Worm (Caenorhabditis elegans) whole organism, mixed stage, embryonic: ENCODE data around the gene atg-18.

ENCODE experiments used
- M03D4.4 ChIP-seq: sonication (generic microtip); optimal IDR thresholded peaks from 2 replicates; lab custom pipeline; 2017; ENCODE audit warnings: mild to moderate bottlenecking, missing genetic modification characterization, missing compliant biosample characterization
- bed-3 ChIP-seq: fragments of 200-800 bp; sonication (Bioruptor generic); optimal IDR thresholded peaks from 3 replicates; lab custom pipeline; 2018; ENCODE audit warnings: mild to moderate bottlenecking, missing genetic modification characterization, moderate library complexity, missing compliant biosample characterization
- blmp-1 ChIP-seq: fragments of 150-350 bp; optimal IDR thresholded peaks from 2 replicates; lab custom pipeline; 2014; ENCODE audit warnings: missing biosample characterization, missing genetic modification characterization
- ceh-39 ChIP-seq: fragments of 150-350 bp; optimal IDR thresholded peaks from 2 replicates; lab custom pipeline; 2014; ENCODE audit warnings: missing biosample characterization, missing genetic modification characterization
- ceh-43 ChIP-seq: fragments of 200-800 bp; sonication (Bioruptor generic); optimal IDR thresholded peaks from 2 replicates; lab custom pipeline; 2018; ENCODE audit warnings: mild to moderate bottlenecking, missing genetic modification characterization, moderate library complexity, missing compliant biosample characterization
- ceh-83 ChIP-seq: fragments of 200-800 bp; sonication (Bioruptor generic); optimal IDR thresholded peaks from 2 replicates; lab custom pipeline; 2018; ENCODE audit warnings: mild to moderate bottlenecking, missing genetic modification characterization, missing compliant biosample characterization
- ces-1 ChIP-seq: fragments of 150-350 bp; optimal IDR thresholded peaks from 2 replicates; lab custom pipeline; 2014; ENCODE audit warnings: missing biosample characterization, missing genetic modification reagents, missing genetic modification characterization
- cnd-1 ChIP-seq: fragments of 200-800 bp; sonication (Bioruptor generic); optimal IDR thresholded peaks from 2 replicates; lab custom pipeline; 2018; ENCODE audit warnings: mild to moderate bottlenecking, missing genetic modification characterization, missing compliant biosample characterization
- drap-1 ChIP-seq: fragments of 200-800 bp; sonication (Bioruptor generic); optimal IDR thresholded peaks from 3 replicates; lab custom pipeline; 2018; ENCODE audit warnings: mild to moderate bottlenecking, missing genetic modification characterization, missing compliant biosample characterization
- elt-1 ChIP-seq: sonication (generic microtip); optimal IDR thresholded peaks from 2 replicates; lab custom pipeline; 2017; ENCODE audit warnings: missing genetic modification characterization, mild to moderate bottlenecking, missing compliant biosample characterization, antibody characterized with exemption, moderate library complexity, borderline replicate concordance; ENCODE audit not compliant: insufficient read depth
- elt-3 ChIP-seq: fragments of 150-350 bp; optimal IDR thresholded peaks from 2 replicates; lab custom pipeline; 2014; ENCODE audit warnings: missing biosample characterization, missing genetic modification characterization
- flh-1 ChIP-seq: fragments of 200-800 bp; sonication (Bioruptor generic); optimal IDR thresholded peaks from 2 replicates; lab custom pipeline; 2018; ENCODE audit warnings: mild to moderate bottlenecking, missing genetic modification characterization, moderate library complexity, missing compliant biosample characterization
- ham-2 ChIP-seq: fragments of 200-800 bp; sonication (Bioruptor generic); optimal IDR thresholded peaks from 2 replicates; lab custom pipeline; 2018; ENCODE audit warnings: mild to moderate bottlenecking, missing genetic modification characterization, missing compliant biosample characterization
- hlh-1 ChIP-seq: fragments of 150-350 bp; optimal IDR thresholded peaks from 2 replicates; lab custom pipeline; 2014; ENCODE audit warnings: missing biosample characterization, missing genetic modification reagents, missing genetic modification characterization
- lin-13 ChIP-seq: fragments of 150-350 bp; optimal IDR thresholded peaks from 2 replicates; lab custom pipeline; 2014; ENCODE audit warnings: missing biosample characterization, missing genetic modification characterization
- lin-32 ChIP-seq: fragments of 200-800 bp; sonication (Bioruptor generic); optimal IDR thresholded peaks from 2 replicates; lab custom pipeline; 2018; ENCODE audit warnings: mild to moderate bottlenecking, missing genetic modification characterization, missing compliant biosample characterization
- lsy-2 ChIP-seq: fragments of 150-350 bp; optimal IDR thresholded peaks from 2 replicates; lab custom pipeline; 2014; ENCODE audit warnings: missing biosample characterization, missing genetic modification characterization
- mep-1 ChIP-seq: fragments of 150-350 bp; optimal IDR thresholded peaks from 2 replicates; lab custom pipeline; 2017; ENCODE audit warnings: missing biosample characterization, missing genetic modification reagents, missing genetic modification characterization, inconsistent platforms
- mls-2 ChIP-seq: sonication (generic microtip); optimal IDR thresholded peaks from 2 replicates; lab custom pipeline; 2016; ENCODE audit warnings: mild to moderate bottlenecking, missing genetic modification characterization, moderate library complexity, missing compliant biosample characterization
- nhr-12 ChIP-seq: fragments of 150-350 bp; optimal IDR thresholded peaks from 2 replicates; lab custom pipeline; 2014; ENCODE audit warnings: missing biosample characterization, missing genetic modification characterization
- nhr-2 ChIP-seq: fragments of 150-350 bp; optimal IDR thresholded peaks from 2 replicates; lab custom pipeline; 2014; ENCODE audit warnings: missing biosample characterization, missing genetic modification characterization
- nhr-237 ChIP-seq: fragments of 150-350 bp; optimal IDR thresholded peaks from 2 replicates; lab custom pipeline; 2014; ENCODE audit warnings: missing biosample characterization, missing genetic modification characterization
- nhr-28 ChIP-seq: fragments of 150-350 bp; optimal IDR thresholded peaks from 2 replicates; lab custom pipeline; 2014; ENCODE audit warnings: missing biosample characterization, missing genetic modification characterization
- nhr-76 ChIP-seq: sonication (generic microtip); optimal IDR thresholded peaks from 2 replicates; lab custom pipeline; 2017; ENCODE audit warnings: missing biosample characterization, missing genetic modification characterization
- pha-4 ChIP-seq: fragments of 150-350 bp; optimal IDR thresholded peaks from 2 replicates; lab custom pipeline; 2018; ENCODE audit warnings: missing biosample characterization, missing genetic modification reagents, missing genetic modification characterization
- sem-2 ChIP-seq: fragments of 200-800 bp; sonication (Bioruptor generic); optimal IDR thresholded peaks from 2 replicates; lab custom pipeline; 2018; ENCODE audit warnings: mild to moderate bottlenecking, missing genetic modification characterization, missing compliant biosample characterization
- snpc-4 ChIP-seq: fragments of 150-350 bp; optimal IDR thresholded peaks from 2 replicates; lab custom pipeline; 2014; ENCODE audit warnings: missing biosample characterization, missing genetic modification characterization
- sptf-1 ChIP-seq: sonication (generic microtip); optimal IDR thresholded peaks from 2 replicates; lab custom pipeline; 2017; ENCODE audit warnings: mild to moderate bottlenecking, missing genetic modification characterization, moderate library complexity, missing compliant biosample characterization
- tbx-8 ChIP-seq: fragments of 200-800 bp; sonication (Bioruptor generic); optimal IDR thresholded peaks from 2 replicates; lab custom pipeline; 2018; ENCODE audit warnings: mild to moderate bottlenecking, missing genetic modification characterization, moderate library complexity, missing compliant biosample characterization
- unc-120 ChIP-seq: sonication (generic microtip); optimal IDR thresholded peaks from 2 replicates; lab custom pipeline; 2017; ENCODE audit warnings: missing genetic modification characterization, missing compliant biosample characterization; ENCODE audit not compliant: poor library complexity, severe bottlenecking
- unc-39 ChIP-seq: fragments of 150-350 bp; optimal IDR thresholded peaks from 2 replicates; lab custom pipeline; 2014; ENCODE audit warnings: missing biosample characterization, missing genetic modification characterization
- unc-62 ChIP-seq: fragments of 150-350 bp; optimal IDR thresholded peaks from 2 replicates; lab custom pipeline; 2014; ENCODE audit warnings: missing biosample characterization, missing genetic modification reagents, missing genetic modification characterization
- zip-8 ChIP-seq: fragments of 150-350 bp; optimal IDR thresholded peaks from 2 replicates; lab custom pipeline; 2014; ENCODE audit warnings: missing biosample characterization, missing genetic modification characterization
- ztf-11 ChIP-seq: fragments of 150-350 bp; optimal IDR thresholded peaks from 2 replicates; lab custom pipeline; 2014; ENCODE audit warnings: missing biosample characterization, missing genetic modification characterization

Gene atg-18

DNA sequence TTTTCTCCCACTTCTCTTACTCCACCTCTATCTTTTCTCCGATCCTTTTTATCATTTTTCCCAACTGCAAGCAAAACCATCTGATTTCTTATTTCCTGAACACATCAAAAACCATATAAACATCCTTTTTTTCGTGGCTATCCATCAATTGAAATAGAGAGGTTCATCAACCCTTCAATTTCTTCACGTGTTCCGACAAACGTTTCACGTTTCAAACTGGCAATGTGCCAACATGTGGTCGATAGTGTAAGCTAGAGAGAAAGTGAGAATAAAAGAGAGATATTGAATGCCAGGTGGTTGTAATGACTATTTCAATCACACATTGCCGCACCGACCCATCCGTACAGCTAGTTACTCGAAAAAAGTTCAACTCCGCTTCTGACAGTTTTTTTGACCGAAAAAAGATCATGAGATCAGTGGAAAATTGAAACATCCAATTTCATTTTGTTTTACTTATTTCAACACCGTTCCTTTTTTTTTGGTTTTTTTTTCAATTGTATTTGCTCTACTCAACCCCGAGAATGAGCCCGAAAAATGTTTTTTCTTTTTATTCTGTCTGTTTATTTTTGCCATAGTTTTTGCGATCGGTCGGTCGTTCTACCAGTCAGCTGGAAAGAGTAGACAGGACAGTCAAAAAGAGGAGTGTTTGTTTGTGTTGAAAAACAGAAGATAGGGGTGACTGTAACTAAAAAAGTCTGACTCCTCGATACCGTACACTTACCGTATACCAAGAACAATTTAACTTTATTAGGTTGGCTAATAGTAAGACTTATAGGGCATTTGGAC is 27.6 kb upstream of the atg-18 start:
- no peak for TF ChIP-seq ceh-83 (GFP tag; lab: Kevin White, UChicago)
- TF ChIP-seq ces-1 = no peak
- TF ChIP-seq nhr-2 (tag; lab: Kevin White, UChicago) = no peak
- no peak for TF ChIP-seq nhr-237
- no peak for TF ChIP-seq sptf-1 (tag; lab: Kevin White, UChicago)
- no peak for TF ChIP-seq lin-32 (GFP tag; lab: Kevin White, UChicago)
- no peak for TF ChIP-seq mls-2 (tag; lab: Kevin White, UChicago)
- no peak for TF ChIP-seq elt-1 (tag; lab: Kevin White, UChicago)
- no peak for TF ChIP-seq ceh-39 (tag; lab: Kevin White, UChicago)
- peak; percentile 70 for TF ChIP-seq unc-62 (GFP tag; lab: Kevin White, UChicago)
- no peak for TF ChIP-seq ham-2 (GFP tag; lab: Kevin White, UChicago)
- TF ChIP-seq ceh-43 = no peak
- no peak for TF ChIP-seq nhr-28 (tag; lab: Kevin White, UChicago)
- TF ChIP-seq cnd-1 (tag; lab: Kevin White, UChicago) = no peak
- TF ChIP-seq hlh-1 (tag; lab: Kevin White, UChicago) = peak; percentile 96
- no peak for TF ChIP-seq pha-4
- no peak for TF ChIP-seq flh-1 (GFP tag; lab: Kevin White, UChicago)
- peak; percentile 55 for TF ChIP-seq unc-120
- no peak for TF ChIP-seq zip-8 (tag; lab: Kevin White, UChicago)
- TF ChIP-seq nhr-76 (tag; lab: Kevin White, UChicago) = no peak
- no peak for TF ChIP-seq nhr-12 (tag; lab: Kevin White, UChicago)
- TF ChIP-seq lsy-2 (tag; lab: Kevin White, UChicago) = no peak
- TF ChIP-seq M03D4.4 = no peak
- TF ChIP-seq elt-3 (tag; lab: Kevin White, UChicago) = no peak
- no peak for TF ChIP-seq unc-39 (tag; lab: Kevin White, UChicago)

DNA sequence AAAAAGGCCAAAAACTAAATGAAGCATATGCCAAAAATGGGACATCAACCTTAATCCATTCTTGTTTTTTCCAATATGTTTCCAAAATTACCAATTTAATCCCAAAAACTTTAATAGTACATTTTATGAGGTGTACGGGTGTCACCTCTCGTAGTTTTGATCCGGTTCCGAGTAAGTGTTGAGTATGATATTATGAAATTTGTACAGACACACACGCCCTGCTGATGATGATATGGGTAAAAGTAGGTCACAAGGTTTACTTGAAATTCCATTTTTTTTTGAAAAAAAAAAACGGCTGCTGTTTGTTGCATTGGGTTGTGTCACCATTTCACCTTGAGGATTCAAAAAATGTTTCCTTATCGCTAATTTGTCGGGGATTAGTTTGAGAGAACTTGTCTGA is 26.8 kb upstream of the atg-18 start:
- TF ChIP-seq elt-3 (tag; lab: Kevin White, UChicago) = no peak
- TF ChIP-seq sptf-1 (tag; lab: Kevin White, UChicago) = no peak
- no peak for TF ChIP-seq zip-8 (tag; lab: Kevin White, UChicago)
- TF ChIP-seq bed-3 (GFP tag; lab: Kevin White, UChicago) = no peak
- no peak for TF ChIP-seq M03D4.4
- no peak for TF ChIP-seq blmp-1 (tag; lab: Kevin White, UChicago)
- TF ChIP-seq unc-62 (GFP tag; lab: Kevin White, UChicago) = no peak
- TF ChIP-seq ceh-43 = no peak
- TF ChIP-seq mls-2 (tag; lab: Kevin White, UChicago) = no peak
- TF ChIP-seq snpc-4 (tag; lab: Kevin White, UChicago) = no peak
- no peak for TF ChIP-seq sem-2 (GFP tag; lab: Kevin White, UChicago)
- TF ChIP-seq lin-13 (tag; lab: Kevin White, UChicago) = no peak
- no peak for TF ChIP-seq lsy-2 (tag; lab: Kevin White, UChicago)

DNA sequence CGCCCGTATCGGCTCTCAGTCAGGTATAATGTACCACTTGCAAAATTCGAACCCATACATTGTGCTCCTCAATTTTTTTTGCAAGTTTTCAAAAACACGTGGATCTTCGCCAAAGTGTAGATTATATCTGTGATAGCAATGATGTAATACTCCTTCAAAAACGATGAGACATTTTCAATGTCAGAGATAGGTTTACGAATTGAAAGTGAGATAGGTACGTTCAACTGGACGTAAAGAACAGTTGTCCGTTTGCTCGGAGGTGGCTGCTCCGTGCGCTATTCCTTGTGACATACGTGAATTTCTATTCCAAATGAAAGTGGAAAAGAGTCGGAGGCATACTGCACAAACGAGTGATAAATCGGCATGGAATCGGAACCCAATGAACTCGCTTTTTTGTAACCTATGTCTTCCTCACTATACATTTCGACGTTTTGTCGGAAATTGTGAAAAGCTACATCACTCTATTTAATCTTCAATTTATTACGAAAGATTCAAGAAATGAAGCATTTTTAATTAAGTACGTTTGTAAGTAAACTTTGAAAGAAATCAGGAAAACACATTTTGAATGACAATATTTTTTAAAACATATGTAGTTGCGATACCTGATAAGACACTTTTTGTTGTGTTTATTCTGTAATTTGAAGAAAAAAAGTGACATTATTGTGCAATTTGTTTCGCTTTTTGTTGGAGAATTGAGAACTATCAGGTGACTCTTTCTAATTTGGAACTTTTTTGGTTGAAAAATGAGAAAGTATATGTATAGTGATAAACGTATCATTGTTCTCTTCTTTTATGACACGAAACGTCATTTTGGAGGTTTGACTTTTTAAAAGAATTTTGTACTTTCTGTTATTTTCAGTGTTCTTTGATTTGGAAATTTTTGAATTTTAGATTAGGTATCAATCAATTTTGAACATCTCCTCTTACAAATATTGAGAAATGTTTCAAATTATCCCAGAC is 23.6 kb upstream of the atg-18 start:
- TF ChIP-seq M03D4.4 (no peak), pha-4 (no peak), zip-8 (tag; lab: Kevin White, UChicago) (no peak), ceh-39 (tag; lab: Kevin White, UChicago) (no peak), ham-2 (GFP tag; lab: Kevin White, UChicago) (no peak), unc-39 (tag; lab: Kevin White, UChicago) (no peak), ces-1 (no peak), mls-2 (tag; lab: Kevin White, UChicago) (no peak), nhr-12 (tag; lab: Kevin White, UChicago) (no peak), ztf-11 (no peak), ceh-83 (GFP tag; lab: Kevin White, UChicago) (no peak), elt-3 (tag; lab: Kevin White, UChicago) (no peak), mep-1 (tag; lab: Kevin White, UChicago) (no peak), unc-120 (peak; percentile 15), nhr-28 (tag; lab: Kevin White, UChicago) (no peak), lin-32 (GFP tag; lab: Kevin White, UChicago) (no peak), sem-2 (GFP tag; lab: Kevin White, UChicago) (no peak), ceh-43 (no peak), unc-62 (GFP tag; lab: Kevin White, UChicago) (peak; percentile 62), nhr-2 (tag; lab: Kevin White, UChicago) (no peak), bed-3 (GFP tag; lab: Kevin White, UChicago) (no peak), drap-1 (GFP tag; lab: Kevin White, UChicago) (no peak), tbx-8 (no peak), snpc-4 (tag; lab: Kevin White, UChicago) (no peak), nhr-237 (no peak), hlh-1 (tag; lab: Kevin White, UChicago) (peak; percentile 85)
